Fruit fly (Drosophila melanogaster) whole organism, wandering third instar larva: ENCODE data around the gene CG32225.

Source experiments
- Abd-B ChIP-seq: fragments of >200 bp; optimal IDR thresholded peaks from 2 replicates; lab custom pipeline; 2017; ENCODE audit warnings: missing biosample characterization, missing genetic modification characterization
- CG32264 ChIP-seq: fragments of 200-800 bp; sonication (Bioruptor generic); optimal IDR thresholded peaks from 2 replicates; lab custom pipeline; 2016; ENCODE audit warnings: missing biosample characterization, missing genetic modification characterization
- CG9705 ChIP-seq: fragments of 200-800 bp; sonication (Bioruptor generic); optimal IDR thresholded peaks from 2 replicates; lab custom pipeline; 2018; ENCODE audit warnings: missing biosample characterization, mild to moderate bottlenecking, missing genetic modification characterization
- CrebA ChIP-seq: fragments of 200-800 bp; sonication (Bioruptor generic); optimal IDR thresholded peaks from 2 replicates; lab custom pipeline; 2016; ENCODE audit warnings: missing biosample characterization, mild to moderate bottlenecking, missing genetic modification characterization, borderline replicate concordance
- Dfd ChIP-seq: fragments of >200 bp; optimal IDR thresholded peaks from 2 replicates; lab custom pipeline; 2017; ENCODE audit warnings: missing biosample characterization, missing genetic modification characterization
- Dif ChIP-seq: fragments of 200-275, 200-300 bp; sonication (Bioruptor generic); optimal IDR thresholded peaks from 2 replicates; lab custom pipeline; 2018; ENCODE audit warnings: missing biosample characterization, missing genetic modification characterization; ENCODE audit not compliant: partially characterized antibody
- GATAd ChIP-seq: sonication (Bioruptor generic); optimal IDR thresholded peaks from 2 replicates; lab custom pipeline; 2016; ENCODE audit warnings: missing biosample characterization, missing genetic modification characterization
- HLH106 ChIP-seq: fragments of 200-800 bp; optimal IDR thresholded peaks from 3 replicates; lab custom pipeline; 2019; ENCODE audit warnings: missing biosample characterization, mild to moderate bottlenecking, missing genetic modification characterization, moderate library complexity
- Hnf4 ChIP-seq: fragments of 200-800 bp; sonication (Bioruptor generic); optimal IDR thresholded peaks from 2 replicates; lab custom pipeline; 2016; ENCODE audit warnings: missing biosample characterization, mild to moderate bottlenecking, missing genetic modification characterization
- Hr78 ChIP-seq: fragments of >200 bp; optimal IDR thresholded peaks from 2 replicates; lab custom pipeline; 2017; ENCODE audit warnings: missing biosample characterization, missing genetic modification characterization
- Hr83 ChIP-seq: fragments of 200-300 bp; sonication (Bioruptor generic); optimal IDR thresholded peaks from 2 replicates; lab custom pipeline; 2016; ENCODE audit warnings: missing biosample characterization, mild to moderate bottlenecking, missing genetic modification characterization, moderate library complexity; ENCODE audit not compliant: poor library complexity, severe bottlenecking
- Jra ChIP-seq: sonication (Bioruptor generic); optimal IDR thresholded peaks from 2 replicates; lab custom pipeline; 2016; ENCODE audit warnings: missing biosample characterization, missing genetic modification characterization
- Mio ChIP-seq: sonication (Bioruptor generic); optimal IDR thresholded peaks from 2 replicates; lab custom pipeline; 2016; ENCODE audit warnings: missing biosample characterization, missing genetic modification characterization
- Myc ChIP-seq: fragments of >200 bp; optimal IDR thresholded peaks from 2 replicates; lab custom pipeline; 2017
- N ChIP-seq: fragments of >200 bp; optimal IDR thresholded peaks from 2 replicates; lab custom pipeline; 2018; ENCODE audit warnings: missing biosample characterization, missing external identifiers, missing genetic modification characterization
- OdsH ChIP-seq: fragments of 200-800 bp; sonication (Bioruptor generic); optimal IDR thresholded peaks from 2 replicates; lab custom pipeline; 2016; ENCODE audit warnings: missing biosample characterization, mild to moderate bottlenecking, missing genetic modification characterization
- Rel ChIP-seq, 2 experiments: fragments of 200-800 bp; sonication (Bioruptor generic) in 1 of 2; optimal IDR thresholded peaks; 2 replicates in 1 of 2; 3 replicates in 1 of 2; lab custom pipeline; 2016 to 2019; ENCODE audit warnings: mild to moderate bottlenecking in 2 of 2, missing biosample characterization in 2 of 2, missing genetic modification characterization in 2 of 2, moderate library complexity in 1 of 2
- Sp1 ChIP-seq: fragments of 200-800 bp; sonication (Bioruptor generic); optimal IDR thresholded peaks from 3 replicates; lab custom pipeline; 2019; ENCODE audit warnings: missing biosample characterization, mild to moderate bottlenecking, missing genetic modification characterization, moderate library complexity
- Vsx2 ChIP-seq: fragments of 200-300, 225-300 bp; sonication (Bioruptor generic); optimal IDR thresholded peaks from 2 replicates; lab custom pipeline; 2018; ENCODE audit warnings: missing biosample characterization, missing genetic modification characterization; ENCODE audit not compliant: partially characterized antibody
- br ChIP-seq: fragments of 200-800 bp; sonication (Bioruptor generic); optimal IDR thresholded peaks from 2 replicates; lab custom pipeline; 2016; ENCODE audit warnings: missing biosample characterization, missing genetic modification characterization
- brk ChIP-seq: fragments of 200-800 bp; sonication (Bioruptor generic); optimal IDR thresholded peaks from 2 replicates; lab custom pipeline; 2016; ENCODE audit warnings: missing biosample characterization, mild to moderate bottlenecking, missing genetic modification characterization
- dl ChIP-seq, 2 experiments: fragments of 175-275, 200-275 bp in 1 of 2; fragments of 200-275 bp in 1 of 2; sonication (Bioruptor generic); optimal IDR thresholded peaks; lab custom pipeline; 2018; ENCODE audit warnings: mild to moderate bottlenecking in 2 of 2, missing biosample characterization in 2 of 2, missing genetic modification characterization in 2 of 2, moderate library complexity in 2 of 2; ENCODE audit not compliant: partially characterized antibody in 2 of 2, insufficient read depth in 1 of 2
- dmrt93B ChIP-seq: fragments of 200-800 bp; sonication (Bioruptor generic); optimal IDR thresholded peaks from 2 replicates; lab custom pipeline; 2018; ENCODE audit warnings: missing biosample characterization, mild to moderate bottlenecking, missing genetic modification characterization
- dsf ChIP-seq: sonication (Bioruptor generic); optimal IDR thresholded peaks from 2 replicates; lab custom pipeline; 2016; ENCODE audit warnings: missing biosample characterization, missing genetic modification characterization, borderline replicate concordance
- ey ChIP-seq: fragments of 200-800 bp; sonication (Bioruptor generic); optimal IDR thresholded peaks from 2 replicates; lab custom pipeline; 2016; ENCODE audit warnings: missing biosample characterization, missing genetic modification characterization
- foxo ChIP-seq, 2 experiments: fragments of 200-800 bp; sonication (Bioruptor generic); optimal IDR thresholded peaks; 2 replicates in 1 of 2; 3 replicates in 1 of 2; lab custom pipeline; 2016 to 2017; ENCODE audit warnings: missing biosample characterization in 2 of 2, missing genetic modification characterization in 2 of 2
- fru ChIP-seq: fragments of 200-800 bp; sonication (Bioruptor generic); optimal IDR thresholded peaks from 3 replicates; lab custom pipeline; 2016; ENCODE audit warnings: missing biosample characterization, mild to moderate bottlenecking, missing genetic modification characterization
- h ChIP-seq: fragments of 200-800 bp; sonication (Bioruptor generic); optimal IDR thresholded peaks from 3 replicates; lab custom pipeline; 2016; ENCODE audit warnings: missing biosample characterization, mild to moderate bottlenecking, missing genetic modification characterization
- jim ChIP-seq: fragments of 175-275, 200-325 bp; sonication (Bioruptor generic); optimal IDR thresholded peaks from 2 replicates; lab custom pipeline; 2016; ENCODE audit warnings: missing biosample characterization, mild to moderate bottlenecking, missing genetic modification characterization
- lola ChIP-seq: fragments of >200 bp; optimal IDR thresholded peaks from 2 replicates; lab custom pipeline; 2017; ENCODE audit warnings: missing biosample characterization, missing genetic modification characterization
- pan ChIP-seq: fragments of >200 bp; optimal IDR thresholded peaks from 2 replicates; lab custom pipeline; 2017
- psq ChIP-seq: fragments of 200-800 bp; sonication (Bioruptor generic); optimal IDR thresholded peaks from 3 replicates; lab custom pipeline; 2017; ENCODE audit warnings: missing biosample characterization, mild to moderate bottlenecking, missing genetic modification characterization, moderate library complexity
- rgr ChIP-seq: fragments of 200-800 bp; sonication (Bioruptor generic); optimal IDR thresholded peaks from 3 replicates; lab custom pipeline; 2016; ENCODE audit warnings: missing biosample characterization, mild to moderate bottlenecking, missing genetic modification characterization
- sage ChIP-seq: fragments of 200-800 bp; sonication (Bioruptor generic); optimal IDR thresholded peaks from 2 replicates; lab custom pipeline; 2016; ENCODE audit warnings: missing biosample characterization, mild to moderate bottlenecking, missing genetic modification characterization
- sv ChIP-seq: fragments of 200-800 bp; sonication (Bioruptor generic); optimal IDR thresholded peaks from 3 replicates; lab custom pipeline; 2016; ENCODE audit warnings: missing biosample characterization, missing genetic modification characterization
- tai ChIP-seq: sonication (Bioruptor generic); optimal IDR thresholded peaks from 2 replicates; lab custom pipeline; 2016; ENCODE audit warnings: missing biosample characterization, missing genetic modification characterization
- usp ChIP-seq: fragments of >200 bp; optimal IDR thresholded peaks from 2 replicates; lab custom pipeline; 2017; ENCODE audit warnings: missing biosample characterization, missing genetic modification characterization
- woc ChIP-seq: sonication (Bioruptor generic); optimal IDR thresholded peaks from 2 replicates; lab custom pipeline; 2016; ENCODE audit warnings: missing biosample characterization, mild to moderate bottlenecking, missing genetic modification characterization

The CG32225 gene

DNA sequence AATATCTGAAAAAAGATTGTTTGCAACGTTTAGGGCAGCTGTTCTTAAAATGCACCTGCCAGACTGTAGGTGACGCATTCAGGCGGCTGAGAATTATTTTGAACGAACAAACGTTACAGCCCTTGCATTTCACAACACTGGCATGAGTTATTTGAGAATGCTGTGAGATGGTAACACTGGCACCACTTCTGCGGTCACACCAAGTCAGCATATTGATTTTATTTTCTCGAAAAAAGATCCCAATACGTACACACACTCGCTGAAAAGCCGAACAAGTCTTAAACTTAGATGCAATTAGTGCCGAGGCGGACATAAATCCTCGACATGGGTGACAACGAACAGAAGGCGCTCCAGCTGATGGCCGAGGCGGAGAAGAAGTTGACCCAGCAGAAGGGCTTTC, 7.4 kb upstream of the CG32225 start, which contains the start of gene alphaSnap:
alphaSnap (plus strand) TSS at position 164 of the 400 bp plus-strand sequence.
- TF ChIP-seq OdsH (GFP tag; lab: Kevin White, UChicago) (peak; percentile 22), sv (GFP tag; lab: Kevin White, UChicago) (no peak), Dif (peak; percentile 21), jim (GFP tag; lab: Kevin White, UChicago) (no peak), tai (GFP tag; lab: Kevin White, UChicago) (peak; percentile 35), CG32264 (GFP tag; lab: Kevin White, UChicago) (no peak), Abd-B (GFP tag; lab: Kevin White, UChicago) (no peak), Dfd (GFP tag; lab: Kevin White, UChicago) (no peak), Vsx2 (GFP tag; lab: Kevin White, UChicago) (no peak), pan (no peak), usp (GFP tag; lab: Kevin White, UChicago) (no peak), Rel (GFP tag; optimal IDR thresholded peaks at IDR 0.05; lab: Kevin White, UChicago) (peak; percentile 0), Rel (tag; optimal IDR thresholded peaks at IDR 0.05; lab: Kevin White, UChicago) (peak; percentile 55), GATAd (GFP tag; lab: Kevin White, UChicago) (no peak), woc (GFP tag; lab: Kevin White, UChicago) (no peak), Mio (GFP tag; lab: Kevin White, UChicago) (no peak), CG9705 (GFP tag; lab: Kevin White, UChicago) (no peak), Hr83 (peak; percentile 8), dl (GFP tag; optimal IDR thresholded peaks at IDR 0.05; lab: Kevin White, UChicago; ENCODE audit: insufficient read depth in 1 of 2, partially characterized antibody in 2 of 2) (peak in 1 of 2 experiments; percentile 18), rgr (GFP tag; lab: Kevin White, UChicago) (peak; percentile 72), fru (GFP tag; lab: Kevin White, UChicago) (peak; percentile 24), dmrt93B (GFP tag; lab: Kevin White, UChicago) (no peak), lola (no peak), brk (GFP tag; lab: Kevin White, UChicago) (no peak), br (GFP tag; lab: Kevin White, UChicago) (peak; percentile 51), psq (GFP tag; lab: Kevin White, UChicago) (peak; percentile 49), Myc (lab: Kevin White, UChicago) (no peak), h (GFP tag; lab: Kevin White, UChicago) (peak; percentile 61), CrebA (GFP tag; lab: Kevin White, UChicago) (no peak), dsf (GFP tag; lab: Kevin White, UChicago) (no peak), N (GFP tag; lab: Kevin White, UChicago) (no peak), Sp1 (peak; percentile 27), Jra (GFP tag; lab: Kevin White, UChicago) (peak; percentile 91), HLH106 (tag; lab: Kevin White, UChicago) (peak; percentile 22), sage (GFP tag; lab: Kevin White, UChicago) (peak; percentile 35), foxo (GFP tag; optimal IDR thresholded peaks at IDR 0.05; lab: Kevin White, UChicago) (peak in 1 of 2 experiments; percentile 49), ey (no peak), Hr78 (GFP tag; lab: Kevin White, UChicago) (no peak), Hnf4 (GFP tag; lab: Kevin White, UChicago) (peak; percentile 60)

DNA sequence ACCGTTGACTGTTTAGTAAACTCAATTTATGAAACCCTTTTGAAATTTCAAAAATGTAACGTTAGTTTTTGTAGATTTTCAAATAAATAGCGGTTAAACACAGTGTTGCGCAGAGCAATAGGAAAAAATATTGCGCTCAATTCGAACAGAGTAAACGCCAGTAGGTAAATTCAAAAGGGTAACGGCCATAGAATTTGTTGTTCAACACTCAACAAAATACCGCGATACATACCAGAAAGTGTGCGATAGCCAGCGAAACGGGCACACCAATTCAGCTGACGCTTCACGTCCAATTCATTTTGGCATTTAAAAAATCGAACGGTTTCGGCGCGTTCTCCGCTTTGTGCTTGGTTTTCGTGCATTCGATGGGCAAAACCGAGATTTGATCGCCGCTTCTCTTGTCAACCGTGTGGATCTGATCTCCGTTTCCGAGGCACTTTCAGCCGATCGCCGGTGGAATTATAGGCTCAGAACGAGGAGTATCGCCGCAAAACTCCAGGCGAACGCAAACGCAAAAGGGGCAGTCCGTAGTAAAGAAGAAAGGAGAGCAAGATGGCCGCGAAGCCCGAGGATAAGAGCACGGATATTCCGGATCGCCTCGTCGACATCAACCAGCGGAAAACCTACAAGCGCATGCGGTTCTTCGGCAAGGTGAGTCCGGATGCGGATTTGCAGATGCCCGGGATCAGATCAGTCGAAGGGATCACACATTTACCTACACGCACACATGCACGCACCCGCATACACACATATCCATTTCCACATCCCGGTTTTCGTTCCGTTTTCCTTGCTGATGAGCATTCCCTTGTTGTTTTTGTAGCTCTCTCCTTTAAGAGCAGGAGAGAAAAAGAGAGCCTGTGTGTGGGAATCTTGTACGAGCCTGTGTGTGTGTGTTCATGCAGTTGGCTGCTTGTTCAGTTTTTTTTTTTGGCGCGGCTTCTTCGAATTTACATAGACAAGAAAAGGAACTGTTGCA, 4.0 kb upstream of the CG32225 start:
- TF ChIP-seq GATAd (GFP tag; lab: Kevin White, UChicago) (no peak), Hnf4 (GFP tag; lab: Kevin White, UChicago) (peak; percentile 57), Vsx2 (GFP tag; lab: Kevin White, UChicago) (no peak), dl (GFP tag; optimal IDR thresholded peaks at IDR 0.05; lab: Kevin White, UChicago; ENCODE audit: insufficient read depth in 1 of 2, partially characterized antibody in 2 of 2) (peak in 1 of 2 experiments; percentile 19), Myc (lab: Kevin White, UChicago) (peak; percentile 39), CG9705 (GFP tag; lab: Kevin White, UChicago) (peak; percentile 18), brk (GFP tag; lab: Kevin White, UChicago) (no peak), jim (GFP tag; lab: Kevin White, UChicago) (no peak), rgr (GFP tag; lab: Kevin White, UChicago) (peak; percentile 66), sv (GFP tag; lab: Kevin White, UChicago) (peak; percentile 43), Mio (GFP tag; lab: Kevin White, UChicago) (no peak), psq (GFP tag; lab: Kevin White, UChicago) (peak; percentile 54), Hr83 (peak; percentile 38), fru (GFP tag; lab: Kevin White, UChicago) (no peak), sage (GFP tag; lab: Kevin White, UChicago) (no peak), HLH106 (tag; lab: Kevin White, UChicago) (peak; percentile 23), Rel (GFP tag; optimal IDR thresholded peaks at IDR 0.05; lab: Kevin White, UChicago) (no peak), Rel (tag; optimal IDR thresholded peaks at IDR 0.05; lab: Kevin White, UChicago) (peak; percentile 33), foxo (GFP tag; optimal IDR thresholded peaks at IDR 0.05; lab: Kevin White, UChicago) (peak in 1 of 2 experiments; percentile 53)
- TF ChIP-seq, all 38 proteins: peak for 11
